Fruit fly (Drosophila melanogaster) whole organism, embryonic: ENCODE results near the gene CG31735.

Source experiments
- Atf6 ChIP-seq: fragments of 200-800 bp; sonication (Bioruptor generic); IDR thresholded peaks from 2 replicates; pipeline ENCODE4 v1.3.6; 2022; ENCODE audit warnings: missing biosample characterization, missing genetic modification characterization
- BEAF-32 ChIP-seq: fragments of 200-800 bp; sonication (Bioruptor generic); optimal IDR thresholded peaks from 3 replicates; lab custom pipeline; 2017; ENCODE audit warnings: missing biosample characterization, missing genetic modification characterization, mild to moderate bottlenecking, moderate library complexity, missing genetic modification reagents
- CG10147 ChIP-seq: fragments of 200-800 bp; sonication (Bioruptor generic); optimal IDR thresholded peaks from 2 replicates; lab custom pipeline; 2019; ENCODE audit warnings: missing biosample characterization, mild to moderate bottlenecking, missing genetic modification characterization, moderate library complexity
- CG11504 ChIP-seq: fragments of 200-800 bp; sonication (Bioruptor generic); optimal IDR thresholded peaks from 3 replicates; lab custom pipeline; 2019; ENCODE audit warnings: missing biosample characterization, mild to moderate bottlenecking, missing genetic modification characterization, moderate library complexity
- CG11723 ChIP-seq: fragments of 200-800 bp; sonication (Bioruptor generic); optimal IDR thresholded peaks from 2 replicates; lab custom pipeline; 2017; ENCODE audit warnings: missing biosample characterization, mild to moderate bottlenecking, missing genetic modification characterization
- CG12219 ChIP-seq: fragments of 200-800 bp; sonication (Bioruptor generic); optimal IDR thresholded peaks from 3 replicates; lab custom pipeline; 2018; ENCODE audit warnings: missing biosample characterization, mild to moderate bottlenecking, missing genetic modification characterization
- CG12391 ChIP-seq: fragments of 200-800 bp; sonication (Bioruptor generic); optimal IDR thresholded peaks from 3 replicates; lab custom pipeline; 2018; ENCODE audit warnings: missing biosample characterization, mild to moderate bottlenecking, missing genetic modification characterization, moderate library complexity
- CG12659 ChIP-seq: fragments of 200-800 bp; sonication (Bioruptor generic); optimal IDR thresholded peaks from 3 replicates; lab custom pipeline; 2017; ENCODE audit warnings: mild to moderate bottlenecking, missing biosample characterization, missing genetic modification reagents, missing genetic modification characterization
- CG15479 ChIP-seq: fragments of 200-800 bp; sonication (Bioruptor generic); optimal IDR thresholded peaks from 3 replicates; lab custom pipeline; 2019; ENCODE audit warnings: missing biosample characterization, mild to moderate bottlenecking, missing genetic modification characterization, moderate library complexity
- CG1602 ChIP-seq: fragments of 200-800 bp; sonication (Bioruptor generic); optimal IDR thresholded peaks from 3 replicates; lab custom pipeline; 2016; ENCODE audit warnings: missing biosample characterization, missing genetic modification characterization
- CG16863 ChIP-seq: fragments of 200-800 bp; sonication (Bioruptor generic); optimal IDR thresholded peaks from 3 replicates; lab custom pipeline; 2016; ENCODE audit warnings: missing biosample characterization, missing genetic modification characterization
- CG17829 ChIP-seq: fragments of 200-800 bp; optimal IDR thresholded peaks from 2 replicates; lab custom pipeline; 2019; ENCODE audit warnings: missing biosample characterization, mild to moderate bottlenecking, missing genetic modification characterization, moderate library complexity
- CG32532 ChIP-seq: fragments of 200-800 bp; sonication (Bioruptor generic); IDR thresholded peaks from 2 replicates; pipeline ENCODE4 v1.3.6; 2022; ENCODE audit warnings: missing biosample characterization, missing genetic modification characterization
- CG32772 ChIP-seq: fragments of 200-800 bp; sonication (Bioruptor generic); IDR thresholded peaks from 2 replicates; pipeline ENCODE4 v1.3.6; 2022; ENCODE audit warnings: missing biosample characterization, missing genetic modification characterization
- CG3995 ChIP-seq: fragments of 200-800 bp; sonication (Bioruptor generic); optimal IDR thresholded peaks from 3 replicates; lab custom pipeline; 2016; ENCODE audit warnings: missing biosample characterization, missing genetic modification characterization
- CG4328 ChIP-seq: fragments of 200-800 bp; sonication (Bioruptor generic); optimal IDR thresholded peaks from 3 replicates; lab custom pipeline; 2017; ENCODE audit warnings: missing biosample characterization, missing genetic modification reagents, missing genetic modification characterization
- CG43689 ChIP-seq: fragments of 200-800 bp; sonication (Bioruptor generic); IDR thresholded peaks from 2 replicates; pipeline ENCODE4 v1.3.6; 2022; ENCODE audit warnings: missing biosample characterization, missing genetic modification characterization
- CG6272 ChIP-seq: fragments of 200-800 bp; sonication (Bioruptor generic); IDR thresholded peaks from 2 replicates; pipeline ENCODE4 v1.3.6; 2022; ENCODE audit warnings: missing biosample characterization, missing genetic modification characterization
- CG6683 ChIP-seq: fragments of 200-800 bp; sonication (Bioruptor generic); optimal IDR thresholded peaks from 2 replicates; lab custom pipeline; 2017; ENCODE audit warnings: missing biosample characterization, mild to moderate bottlenecking, missing genetic modification characterization, missing genetic modification reagents
- CG7271 ChIP-seq: fragments of 200-800 bp; sonication (Bioruptor generic); optimal IDR thresholded peaks from 2 replicates; lab custom pipeline; 2018; ENCODE audit warnings: missing biosample characterization, mild to moderate bottlenecking, missing genetic modification characterization, moderate library complexity
- CG8359 ChIP-seq: fragments of 200-800 bp; sonication (Bioruptor generic); optimal IDR thresholded peaks from 2 replicates; lab custom pipeline; 2017; ENCODE audit warnings: missing biosample characterization, mild to moderate bottlenecking, missing genetic modification characterization, borderline replicate concordance
- CG8478 ChIP-seq: fragments of >200 bp; optimal IDR thresholded peaks from 2 replicates; lab custom pipeline; 2018
- CG8924 ChIP-seq: fragments of 200-800 bp; optimal IDR thresholded peaks from 3 replicates; lab custom pipeline; 2019; ENCODE audit warnings: missing biosample characterization, mild to moderate bottlenecking, missing genetic modification characterization, moderate library complexity
- Chrac-16 ChIP-seq: fragments of 200-800 bp; sonication (Bioruptor generic); optimal IDR thresholded peaks from 3 replicates; lab custom pipeline; 2016; ENCODE audit warnings: missing biosample characterization, missing genetic modification characterization
- Dad ChIP-seq: fragments of 200-800 bp; sonication (Bioruptor generic); optimal IDR thresholded peaks from 3 replicates; lab custom pipeline; 2016; ENCODE audit warnings: missing biosample characterization, missing genetic modification characterization
- Dll ChIP-seq: fragments of 200-800 bp; sonication (Bioruptor generic); IDR thresholded peaks from 4 replicates; pipeline ENCODE4 v1.3.6; 2022; ENCODE audit warnings: missing biosample characterization, missing genetic modification characterization; ENCODE audit not compliant: partially characterized antibody
- Doc2 ChIP-seq: fragments of 200-800 bp; sonication (Bioruptor generic); IDR thresholded peaks from 2 replicates; pipeline ENCODE4 v1.3.6; 2022; ENCODE audit warnings: missing biosample characterization, missing genetic modification characterization
- E2f2 ChIP-seq: fragments of 200-800 bp; sonication (Bioruptor generic); IDR thresholded peaks from 2 replicates; pipeline ENCODE4 v1.3.6; 2022; ENCODE audit warnings: missing biosample characterization, missing genetic modification characterization
- ERR ChIP-seq: fragments of 200-800 bp; sonication (Bioruptor generic); optimal IDR thresholded peaks from 2 replicates; lab custom pipeline; 2016; ENCODE audit warnings: missing biosample characterization, missing genetic modification characterization
- Fer2 ChIP-seq: fragments of 200-800 bp; sonication (Bioruptor generic); optimal IDR thresholded peaks from 2 replicates; lab custom pipeline; 2018; ENCODE audit warnings: missing biosample characterization, mild to moderate bottlenecking, missing genetic modification characterization, moderate library complexity
- HLH3B ChIP-seq: fragments of 200-800 bp; sonication (Bioruptor generic); IDR thresholded peaks from 2 replicates; pipeline ENCODE4 v1.3.6; 2022; ENCODE audit warnings: missing biosample characterization, missing genetic modification characterization
- HLH4C ChIP-seq: fragments of 200-800 bp; sonication (Bioruptor generic); IDR thresholded peaks from 3 replicates; pipeline ENCODE4 v1.3.6; 2022; ENCODE audit warnings: missing biosample characterization, missing genetic modification characterization; ENCODE audit not compliant: partially characterized antibody
- HLH54F ChIP-seq: fragments of 200-800 bp; sonication (Bioruptor generic); optimal IDR thresholded peaks from 3 replicates; lab custom pipeline; 2016; ENCODE audit warnings: missing biosample characterization, missing genetic modification characterization
- Hr51 ChIP-seq, 2 experiments: fragments of 200-800 bp; sonication (Bioruptor generic); optimal IDR thresholded peaks; 2 replicates in 1 of 2; 3 replicates in 1 of 2; lab custom pipeline; 2016 to 2018; ENCODE audit warnings: missing biosample characterization in 2 of 2, missing genetic modification characterization in 2 of 2, mild to moderate bottlenecking in 1 of 2, moderate library complexity in 1 of 2
- Lpt ChIP-seq: fragments of >200 bp; optimal IDR thresholded peaks from 2 replicates; lab custom pipeline; 2018; ENCODE audit warnings: missing biosample characterization, missing genetic modification characterization
- MESR4 ChIP-seq: fragments of 200-800 bp; sonication (Bioruptor generic); optimal IDR thresholded peaks from 2 replicates; lab custom pipeline; 2018; ENCODE audit warnings: missing biosample characterization, mild to moderate bottlenecking, missing genetic modification characterization, moderate library complexity
- Optix ChIP-seq: fragments of 200-800 bp; sonication (Bioruptor generic); IDR thresholded peaks from 3 replicates; pipeline ENCODE4 v1.3.6; 2022; ENCODE audit warnings: missing biosample characterization, missing genetic modification characterization
- PHDP ChIP-seq: fragments of 200-800 bp; sonication (Bioruptor generic); optimal IDR thresholded peaks from 3 replicates; lab custom pipeline; 2018; ENCODE audit warnings: missing biosample characterization, mild to moderate bottlenecking, missing genetic modification characterization, moderate library complexity
- al ChIP-seq: fragments of 200-800 bp; sonication (Bioruptor generic); IDR thresholded peaks from 2 replicates; pipeline ENCODE4 v1.3.6; 2022; ENCODE audit warnings: missing biosample characterization, missing genetic modification characterization
- chn ChIP-seq: fragments of 200-800 bp; sonication (Bioruptor generic); optimal IDR thresholded peaks from 2 replicates; lab custom pipeline; 2016; ENCODE audit warnings: missing biosample characterization, missing genetic modification characterization
- dmrt99B ChIP-seq: fragments of 200-800 bp; sonication (Bioruptor generic); optimal IDR thresholded peaks from 2 replicates; lab custom pipeline; 2018; ENCODE audit warnings: missing biosample characterization, mild to moderate bottlenecking, missing genetic modification characterization, moderate library complexity
- ems ChIP-seq: fragments of 200-800 bp; sonication (Bioruptor generic); optimal IDR thresholded peaks from 3 replicates; lab custom pipeline; 2016; ENCODE audit warnings: missing biosample characterization, missing genetic modification characterization
- en ChIP-seq: fragments of 200-800 bp; sonication (Bioruptor generic); optimal IDR thresholded peaks from 2 replicates; lab custom pipeline; 2016; ENCODE audit warnings: missing biosample characterization, missing genetic modification characterization
- mirr ChIP-seq: fragments of 200-800 bp; sonication (Bioruptor generic); optimal IDR thresholded peaks from 3 replicates; lab custom pipeline; 2018; ENCODE audit warnings: missing biosample characterization, mild to moderate bottlenecking, missing genetic modification characterization
- odd ChIP-seq: fragments of 200-800 bp; sonication (Bioruptor generic); optimal IDR thresholded peaks from 2 replicates; lab custom pipeline; 2017; ENCODE audit warnings: missing biosample characterization, mild to moderate bottlenecking, missing genetic modification characterization
- p53 ChIP-seq: fragments of 200-800 bp; sonication (Bioruptor generic); optimal IDR thresholded peaks from 2 replicates; lab custom pipeline; 2016; ENCODE audit warnings: missing biosample characterization, missing genetic modification characterization
- pfk ChIP-seq: fragments of 200-800 bp; sonication (Bioruptor generic); optimal IDR thresholded peaks from 2 replicates; lab custom pipeline; 2018; ENCODE audit warnings: missing biosample characterization, mild to moderate bottlenecking, missing genetic modification characterization, moderate library complexity
- sob ChIP-seq: fragments of 200-800 bp; sonication (Bioruptor generic); IDR thresholded peaks from 2 replicates; pipeline ENCODE4 v1.3.6; 2022; ENCODE audit warnings: missing biosample characterization, missing genetic modification characterization
- sqz ChIP-seq: fragments of 200-800 bp; sonication (Bioruptor generic); optimal IDR thresholded peaks from 3 replicates; lab custom pipeline; 2018; ENCODE audit warnings: missing biosample characterization, mild to moderate bottlenecking, missing genetic modification characterization
- sug ChIP-seq: fragments of 200-800 bp; optimal IDR thresholded peaks from 2 replicates; lab custom pipeline; 2019; ENCODE audit warnings: missing biosample characterization, mild to moderate bottlenecking, missing genetic modification characterization, moderate library complexity
- tap ChIP-seq: fragments of 200-800 bp; optimal IDR thresholded peaks from 3 replicates; lab custom pipeline; 2019; ENCODE audit warnings: missing biosample characterization, mild to moderate bottlenecking, missing genetic modification characterization, moderate library complexity
- ttk ChIP-seq: fragments of 200-800 bp; sonication (Bioruptor generic); IDR thresholded peaks from 2 replicates; pipeline ENCODE4 v2.1.2; 2022; ENCODE audit warnings: missing biosample characterization, missing genetic modification characterization

CG31735 gene

DNA sequence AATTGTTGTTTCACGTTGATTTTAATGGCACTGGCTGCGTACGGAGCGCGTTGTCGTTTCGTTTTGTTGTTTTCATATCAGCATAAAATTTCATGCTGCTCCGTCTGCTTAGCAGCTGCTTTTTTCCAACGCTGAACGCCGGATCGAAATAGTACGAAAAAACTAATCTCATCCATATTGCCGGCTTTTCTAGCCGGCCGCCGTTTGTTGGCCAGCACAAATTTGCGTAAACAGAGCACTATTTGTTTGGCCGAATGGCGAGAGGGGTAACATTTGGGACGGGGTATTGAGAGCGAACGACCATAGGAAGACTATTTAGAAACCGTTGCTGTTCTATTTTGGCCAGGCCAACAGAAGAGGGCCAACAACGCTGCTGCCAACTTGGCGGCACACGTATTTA, 14.6 kb downstream of the CG31735 start (continued):
- TF ChIP-seq CG32772 (no peak), HLH4C (no peak), Fer2 (no peak), CG10147 (no peak), CG12659 (GFP tag; lab: Kevin White, UChicago) (no peak), CG43689 (GFP tag; lab: Robert Waterston, UW) (no peak), HLH54F (GFP tag; lab: Kevin White, UChicago) (no peak), CG15479 (no peak), sob (GFP tag; lab: Robert Waterston, UW) (no peak), Dll (no peak), CG11723 (no peak), ttk (no peak), tap (tag; lab: Kevin White, UChicago) (no peak), pfk (GFP tag; lab: Kevin White, UChicago) (no peak), HLH3B (GFP tag; lab: Robert Waterston, UW) (no peak), Atf6 (GFP tag; lab: Robert Waterston, UW) (peak; percentile 50; the same call in 1 of the 2 replicates), BEAF-32 (no peak), al (GFP tag; lab: Robert Waterston, UW) (no peak), chn (GFP tag; lab: Kevin White, UChicago) (no peak), CG32532 (GFP tag; lab: Robert Waterston, UW) (no peak), ems (GFP tag; lab: Kevin White, UChicago) (no peak), sqz (GFP tag; lab: Kevin White, UChicago) (no peak), PHDP (tag; lab: Kevin White, UChicago) (no peak), odd (GFP tag; lab: Kevin White, UChicago) (no peak), CG1602 (GFP tag; lab: Kevin White, UChicago) (no peak), en (GFP tag; lab: Kevin White, UChicago) (no peak), Lpt (GFP tag; lab: Kevin White, UChicago) (no peak), CG12391 (tag; lab: Kevin White, UChicago) (no peak), CG8924 (tag; lab: Kevin White, UChicago) (no peak), CG6683 (GFP tag; lab: Kevin White, UChicago) (no peak), Dad (GFP tag; lab: Kevin White, UChicago) (no peak), sug (peak; percentile 86), CG6272 (GFP tag; lab: Robert Waterston, UW) (no peak), CG4328 (GFP tag; lab: Kevin White, UChicago) (peak; percentile 18), CG7271 (tag; lab: Kevin White, UChicago) (no peak), Chrac-16 (GFP tag; lab: Kevin White, UChicago) (no peak), Optix (GFP tag; lab: Robert Waterston, UW) (no peak), CG17829 (tag; lab: Kevin White, UChicago) (no peak), CG8359 (GFP tag; lab: Kevin White, UChicago) (no peak), ERR (GFP tag; lab: Kevin White, UChicago) (no peak), CG16863 (GFP tag; lab: Kevin White, UChicago) (no peak), dmrt99B (tag; lab: Kevin White, UChicago) (no peak), CG11504 (tag; lab: Kevin White, UChicago) (no peak), CG12219 (GFP tag; lab: Kevin White, UChicago) (peak; percentile 12), mirr (peak; percentile 91), p53 (GFP tag; lab: Kevin White, UChicago) (no peak), E2f2 (GFP tag; lab: Robert Waterston, UW) (no peak), Doc2 (GFP tag; lab: Robert Waterston, UW) (no peak), Hr51 (GFP tag; optimal IDR thresholded peaks at IDR 0.05; lab: Kevin White, UChicago) (no peak), CG3995 (GFP tag; lab: Kevin White, UChicago) (no peak), MESR4 (GFP tag; lab: Kevin White, UChicago) (no peak), CG8478 (no peak)
